Fruit fly (Drosophila melanogaster) whole organism, embryonic: ENCODE measurements around the gene MED15.
A peak's percentile ranks its signal among the peaks of the same experiment; 100 is the strongest.

Experiments
- Adf1 ChIP-seq: fragments of 200-800 bp; sonication (Bioruptor generic); IDR thresholded peaks from 2 replicates; pipeline ENCODE4 v1.3.6; 2022; ENCODE audit warnings: missing biosample characterization, missing genetic modification characterization
- Blimp-1 ChIP-seq: fragments of 200-800 bp; sonication (Bioruptor generic); optimal IDR thresholded peaks from 3 replicates; lab custom pipeline; 2018; ENCODE audit warnings: missing biosample characterization, missing genetic modification characterization, mild to moderate bottlenecking, moderate library complexity, missing genetic modification reagents
- CG10274 ChIP-seq: fragments of 200-800 bp; sonication (Bioruptor generic); optimal IDR thresholded peaks from 3 replicates; lab custom pipeline; 2017; ENCODE audit warnings: missing biosample characterization, mild to moderate bottlenecking, missing genetic modification characterization
- CG10431 ChIP-seq: fragments of 200-800 bp; sonication (Bioruptor generic); optimal IDR thresholded peaks from 3 replicates; lab custom pipeline; 2018; ENCODE audit warnings: missing biosample characterization, mild to moderate bottlenecking, missing genetic modification characterization
- CG10543 ChIP-seq: fragments of 200-800 bp; sonication (Bioruptor generic); optimal IDR thresholded peaks from 3 replicates; lab custom pipeline; 2017; ENCODE audit warnings: missing biosample characterization, mild to moderate bottlenecking, missing genetic modification characterization, moderate library complexity
- CG11695 ChIP-seq: fragments of 200-800 bp; sonication (Bioruptor generic); IDR thresholded peaks from 3 replicates; pipeline ENCODE4 v1.3.6; 2022; ENCODE audit warnings: missing biosample characterization, missing genetic modification characterization
- CG12942 ChIP-seq: fragments of 200-800 bp; sonication (Bioruptor generic); optimal IDR thresholded peaks from 3 replicates; lab custom pipeline; 2016; ENCODE audit warnings: missing biosample characterization, missing genetic modification characterization
- CG13624 ChIP-seq: fragments of 200-800 bp; sonication (Bioruptor generic); optimal IDR thresholded peaks from 2 replicates; lab custom pipeline; 2016; ENCODE audit warnings: missing biosample characterization, missing genetic modification characterization
- CG14014 ChIP-seq: fragments of 200-800 bp; sonication (Bioruptor generic); IDR thresholded peaks from 2 replicates; pipeline ENCODE4 v1.3.6; 2022; ENCODE audit warnings: missing biosample characterization, missing genetic modification characterization
- CG1529 ChIP-seq: fragments of 200-800 bp; sonication (Bioruptor generic); optimal IDR thresholded peaks from 3 replicates; lab custom pipeline; 2018; ENCODE audit warnings: missing biosample characterization, missing genetic modification characterization
- CG17361 ChIP-seq: fragments of 200-800 bp; sonication (Bioruptor generic); IDR thresholded peaks from 3 replicates; pipeline ENCODE4 v1.3.6; 2022; ENCODE audit warnings: missing biosample characterization, missing genetic modification characterization
- CG18262 ChIP-seq: fragments of 200-800 bp; optimal IDR thresholded peaks from 3 replicates; lab custom pipeline; 2019; ENCODE audit warnings: missing biosample characterization, mild to moderate bottlenecking, missing genetic modification characterization, moderate library complexity
- CG18619 ChIP-seq: fragments of 200-800 bp; sonication (Bioruptor generic); optimal IDR thresholded peaks from 3 replicates; lab custom pipeline; 2017; ENCODE audit warnings: missing biosample characterization, mild to moderate bottlenecking, missing genetic modification characterization
- CG18764 ChIP-seq: fragments of 200-800 bp; sonication (Bioruptor generic); optimal IDR thresholded peaks from 3 replicates; lab custom pipeline; 2016; ENCODE audit warnings: missing biosample characterization, missing genetic modification characterization
- CG2202 ChIP-seq: fragments of 200-800 bp; sonication (Bioruptor generic); optimal IDR thresholded peaks from 2 replicates; lab custom pipeline; 2018; ENCODE audit warnings: missing biosample characterization, mild to moderate bottlenecking, missing genetic modification characterization
- CG3281 ChIP-seq: fragments of 200-800 bp; sonication (Bioruptor generic); optimal IDR thresholded peaks from 3 replicates; lab custom pipeline; 2017; ENCODE audit warnings: missing biosample characterization, mild to moderate bottlenecking, missing genetic modification characterization
- CG33213 ChIP-seq: fragments of 200-800 bp; sonication (Bioruptor generic); optimal IDR thresholded peaks from 3 replicates; lab custom pipeline; 2016; ENCODE audit warnings: missing biosample characterization, missing genetic modification characterization
- CG3838 ChIP-seq: fragments of 200-800 bp; sonication (Bioruptor generic); optimal IDR thresholded peaks from 3 replicates; lab custom pipeline; 2016; ENCODE audit warnings: missing biosample characterization, missing genetic modification characterization
- CG4820 ChIP-seq: fragments of 200-800 bp; sonication (Bioruptor generic); optimal IDR thresholded peaks from 3 replicates; lab custom pipeline; 2016; ENCODE audit warnings: missing biosample characterization, missing genetic modification characterization
- CG4854 ChIP-seq: fragments of 200-800 bp; sonication (Bioruptor generic); optimal IDR thresholded peaks from 2 replicates; lab custom pipeline; 2016; ENCODE audit warnings: missing biosample characterization, missing genetic modification characterization, inconsistent platforms
- CG5245 ChIP-seq: fragments of 200-800 bp; sonication (Bioruptor generic); optimal IDR thresholded peaks from 3 replicates; lab custom pipeline; 2016; ENCODE audit warnings: missing biosample characterization, missing genetic modification characterization
- CG7786 ChIP-seq: fragments of 200-800 bp; sonication (Bioruptor generic); optimal IDR thresholded peaks from 2 replicates; lab custom pipeline; 2016; ENCODE audit warnings: missing biosample characterization, missing genetic modification characterization
- CG8281 ChIP-seq: fragments of 200-800 bp; sonication (Bioruptor generic); optimal IDR thresholded peaks from 2 replicates; lab custom pipeline; 2018; ENCODE audit warnings: missing biosample characterization, mild to moderate bottlenecking, missing genetic modification characterization, moderate library complexity
- CG9797 ChIP-seq: fragments of 200-800 bp; sonication (Bioruptor generic); optimal IDR thresholded peaks from 3 replicates; lab custom pipeline; 2018; ENCODE audit warnings: missing biosample characterization, mild to moderate bottlenecking, missing genetic modification characterization
- CG9932 ChIP-seq: fragments of 200-800 bp; sonication (Bioruptor generic); IDR thresholded peaks from 2 replicates; pipeline ENCODE4 v1.3.6; 2022; ENCODE audit warnings: missing biosample characterization, missing genetic modification characterization
- E2f2 ChIP-seq: fragments of 200-800 bp; sonication (Bioruptor generic); IDR thresholded peaks from 2 replicates; pipeline ENCODE4 v1.3.6; 2022; ENCODE audit warnings: missing biosample characterization, missing genetic modification characterization
- H15 ChIP-seq: fragments of 200-800 bp; sonication (Bioruptor generic); IDR thresholded peaks from 3 replicates; pipeline ENCODE4 v1.3.6; 2022; ENCODE audit warnings: missing biosample characterization, missing genetic modification characterization
- HmgZ ChIP-seq: fragments of 200-800 bp; sonication (Bioruptor generic); optimal IDR thresholded peaks from 2 replicates; lab custom pipeline; 2018; ENCODE audit warnings: missing biosample characterization, mild to moderate bottlenecking, missing genetic modification characterization
- Pdp1 ChIP-seq, 2 experiments: fragments of 200-800 bp; sonication (Bioruptor generic); optimal IDR thresholded peaks; 3 replicates each; lab custom pipeline; 2016; ENCODE audit warnings: missing biosample characterization in 2 of 2, missing genetic modification characterization in 2 of 2, mild to moderate bottlenecking in 1 of 2, moderate library complexity in 1 of 2
- Rx ChIP-seq: fragments of 200-800 bp; sonication (Bioruptor generic); IDR thresholded peaks from 2 replicates; pipeline ENCODE4 v1.3.6; 2022; ENCODE audit warnings: missing biosample characterization, missing genetic modification characterization
- Xrp1 ChIP-seq: fragments of 200-800 bp; sonication (Bioruptor generic); IDR thresholded peaks from 2 replicates; pipeline ENCODE4 v1.3.6; 2022; ENCODE audit warnings: missing biosample characterization, missing genetic modification characterization
- dmrt11E ChIP-seq: fragments of 200-800 bp; sonication (Bioruptor generic); optimal IDR thresholded peaks from 3 replicates; lab custom pipeline; 2018; ENCODE audit warnings: missing biosample characterization, mild to moderate bottlenecking, missing genetic modification characterization, moderate library complexity
- dpn ChIP-seq, 2 experiments: fragments of 200-800 bp; sonication (Bioruptor generic); optimal IDR thresholded peaks; 3 replicates each; lab custom pipeline; 2016; ENCODE audit warnings: missing biosample characterization in 2 of 2, missing genetic modification characterization in 2 of 2
- dysf ChIP-seq: fragments of 200-800 bp; sonication (Bioruptor generic); IDR thresholded peaks from 3 replicates; pipeline ENCODE4 v1.3.6; 2022; ENCODE audit warnings: missing biosample characterization, missing genetic modification characterization
- esg ChIP-seq: fragments of 200-800 bp; sonication (Bioruptor generic); conservative IDR thresholded peaks from 2 replicates; pipeline ENCODE4 v1.3.6; 2022; ENCODE audit warnings: missing biosample characterization, missing genetic modification characterization
- gcm ChIP-seq: fragments of 200-800 bp; sonication (Bioruptor generic); optimal IDR thresholded peaks from 2 replicates; lab custom pipeline; 2019; ENCODE audit warnings: missing biosample characterization, mild to moderate bottlenecking, missing genetic modification characterization, moderate library complexity
- gcm2 ChIP-seq: fragments of 200-800 bp; sonication (Bioruptor generic); optimal IDR thresholded peaks from 2 replicates; lab custom pipeline; 2016; ENCODE audit warnings: missing biosample characterization, missing genetic modification characterization
- lbe ChIP-seq: fragments of 200-800 bp; sonication (Bioruptor generic); optimal IDR thresholded peaks from 2 replicates; lab custom pipeline; 2016; ENCODE audit warnings: missing biosample characterization, mild to moderate bottlenecking, missing genetic modification characterization
- maf-S ChIP-seq: fragments of 200-800 bp; sonication (Bioruptor generic); optimal IDR thresholded peaks from 2 replicates; lab custom pipeline; 2016; ENCODE audit warnings: missing biosample characterization, missing genetic modification characterization
- odd ChIP-seq: fragments of 200-800 bp; sonication (Bioruptor generic); optimal IDR thresholded peaks from 2 replicates; lab custom pipeline; 2017; ENCODE audit warnings: missing biosample characterization, mild to moderate bottlenecking, missing genetic modification characterization
- org-1 ChIP-seq: fragments of 200-800 bp; sonication (Bioruptor generic); optimal IDR thresholded peaks from 2 replicates; lab custom pipeline; 2017; ENCODE audit warnings: missing biosample characterization, missing genetic modification characterization
- phol ChIP-seq: fragments of 200-800 bp; sonication (Bioruptor generic); optimal IDR thresholded peaks from 3 replicates; lab custom pipeline; 2018; ENCODE audit warnings: missing biosample characterization, mild to moderate bottlenecking, missing genetic modification characterization, moderate library complexity
- sisA ChIP-seq: fragments of 200-800 bp; sonication (Bioruptor generic); IDR thresholded peaks from 2 replicates; pipeline ENCODE4 v1.3.6; 2022; ENCODE audit warnings: missing biosample characterization, missing genetic modification characterization
- slou ChIP-seq: fragments of 200-800 bp; sonication (Bioruptor generic); optimal IDR thresholded peaks from 3 replicates; lab custom pipeline; 2016; ENCODE audit warnings: missing biosample characterization, missing genetic modification characterization
- sob ChIP-seq: fragments of 200-800 bp; sonication (Bioruptor generic); IDR thresholded peaks from 2 replicates; pipeline ENCODE4 v1.3.6; 2022; ENCODE audit warnings: missing biosample characterization, missing genetic modification characterization
- sug ChIP-seq: fragments of 200-800 bp; optimal IDR thresholded peaks from 2 replicates; lab custom pipeline; 2019; ENCODE audit warnings: missing biosample characterization, mild to moderate bottlenecking, missing genetic modification characterization, moderate library complexity
- ttk ChIP-seq: fragments of 200-800 bp; sonication (Bioruptor generic); IDR thresholded peaks from 2 replicates; pipeline ENCODE4 v2.1.2; 2022; ENCODE audit warnings: missing biosample characterization, missing genetic modification characterization
- twi ChIP-seq: fragments of 200-800 bp; optimal IDR thresholded peaks from 2 replicates; lab custom pipeline; 2019; ENCODE audit warnings: missing biosample characterization, mild to moderate bottlenecking, missing genetic modification characterization, moderate library complexity
- usp ChIP-seq: fragments of >200 bp; optimal IDR thresholded peaks from 2 replicates; lab custom pipeline; 2017; ENCODE audit warnings: missing biosample characterization, missing genetic modification characterization
- wor ChIP-seq: fragments of 200-800 bp; sonication (Bioruptor generic); IDR thresholded peaks from 2 replicates; pipeline ENCODE4 v1.3.6; 2022; ENCODE audit warnings: missing biosample characterization, missing genetic modification characterization
- zen ChIP-seq: fragments of 200-800 bp; sonication (Bioruptor generic); optimal IDR thresholded peaks from 3 replicates; lab custom pipeline; 2018; ENCODE audit warnings: missing biosample characterization, mild to moderate bottlenecking, missing genetic modification characterization, moderate library complexity

MED15 gene

DNA sequence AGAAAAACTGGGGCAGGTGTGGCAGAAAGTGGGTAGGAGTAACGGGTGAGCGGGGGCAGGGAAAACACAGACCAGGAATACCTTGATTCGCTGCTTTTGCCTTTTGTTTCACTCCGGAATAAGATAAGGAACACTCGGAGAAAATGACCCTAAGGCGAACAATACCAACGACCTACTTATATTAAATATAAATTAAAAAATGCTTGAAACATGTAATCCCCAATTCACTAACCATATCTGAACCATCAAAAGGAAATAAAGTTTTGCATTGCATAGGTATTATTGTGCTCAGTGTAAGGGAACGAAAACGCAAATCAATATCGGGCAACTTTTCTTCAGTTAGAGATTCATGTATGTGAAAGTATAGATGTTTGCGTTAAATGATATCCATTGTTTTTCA lies 39.2 kb downstream of the MED15 start (continued):
- TF ChIP-seq zen (no peak), sug (no peak), CG7786 (no peak), Blimp-1 (GFP tag; lab: Kevin White, UChicago) (peak; percentile 61), ttk (GFP tag; lab: Robert Waterston, UW) (peak; percentile 41), CG18619 (GFP tag; lab: Kevin White, UChicago) (peak; percentile 57), Rx (GFP tag; lab: Robert Waterston, UW) (0 out of 2 replicates have a peak, but pooled peaks have one; percentile 19), CG9797 (GFP tag; lab: Kevin White, UChicago) (no peak), gcm (peak; percentile 53), CG5245 (peak; percentile 63), usp (no peak), dpn (GFP tag; optimal IDR thresholded peaks at IDR 0.05; lab: Kevin White, UChicago) (peak; percentile 23 to 67), CG2202 (tag; lab: Kevin White, UChicago) (peak; percentile 45), dmrt11E (tag; lab: Kevin White, UChicago) (peak; percentile 65), CG4820 (peak; percentile 48), CG9932 (peak; percentile 50), H15 (GFP tag; lab: Robert Waterston, UW) (peak; percentile 44; the same call in 1 of the 3 replicates), maf-S (GFP tag; lab: Kevin White, UChicago) (peak; percentile 14), CG4854 (GFP tag; lab: Kevin White, UChicago) (peak; percentile 12), slou (GFP tag; lab: Kevin White, UChicago) (peak; percentile 27), twi (tag; lab: Kevin White, UChicago) (peak; percentile 26), sisA (GFP tag; lab: Robert Waterston, UW) (peak; percentile 68), CG18262 (tag; lab: Kevin White, UChicago) (peak; percentile 59), HmgZ (tag; lab: Kevin White, UChicago) (peak; percentile 38), CG17361 (GFP tag; lab: Robert Waterston, UW) (peak; percentile 49; the same call in 1 of the 3 replicates), Adf1 (GFP tag; lab: Robert Waterston, UW) (0 out of 2 replicates have a peak, but pooled peaks have one; percentile 28), Xrp1 (GFP tag; lab: Robert Waterston, UW) (peak; percentile 68), CG3281 (GFP tag; lab: Kevin White, UChicago) (no peak), CG8281 (tag; lab: Kevin White, UChicago) (peak; percentile 11), CG3838 (no peak), CG18764 (GFP tag; lab: Kevin White, UChicago) (peak; percentile 1), CG1529 (GFP tag; lab: Kevin White, UChicago) (peak; percentile 28), CG12942 (peak; percentile 15), odd (GFP tag; lab: Kevin White, UChicago) (peak; percentile 25), CG11695 (GFP tag; lab: Robert Waterston, UW) (peak; percentile 28; the same call in 1 of the 3 replicates), wor (GFP tag; lab: Robert Waterston, UW) (peak; percentile 52), CG10543 (GFP tag; lab: Kevin White, UChicago) (no peak), phol (peak; percentile 54), org-1 (peak; percentile 52), lbe (GFP tag; lab: Kevin White, UChicago) (peak; percentile 55), gcm2 (no peak), CG10274 (GFP tag; lab: Kevin White, UChicago) (no peak), E2f2 (GFP tag; lab: Robert Waterston, UW) (peak; percentile 36; the same call in 1 of the 2 replicates), sob (GFP tag; lab: Robert Waterston, UW) (peak; percentile 25; the same call in 1 of the 2 replicates), CG10431 (GFP tag; lab: Kevin White, UChicago) (no peak), CG33213 (GFP tag; lab: Kevin White, UChicago) (peak; percentile 13), Pdp1 (GFP tag; optimal IDR thresholded peaks at IDR 0.05; lab: Kevin White, UChicago) (peak; percentile 16 to 31), dysf (GFP tag; lab: Robert Waterston, UW) (peak; percentile 76), CG13624 (GFP tag; lab: Kevin White, UChicago) (no peak), esg (GFP tag; lab: Robert Waterston, UW) (peak; percentile 58), CG14014 (GFP tag; lab: Robert Waterston, UW) (peak; percentile 44; the same call in 1 of the 2 replicates)
